Worm (Caenorhabditis elegans): ENCODE data around the gene R12B2.8.
A peak's percentile ranks its signal among the peaks of the same experiment; 100 is the strongest.

Gene R12B2.8

DNA sequence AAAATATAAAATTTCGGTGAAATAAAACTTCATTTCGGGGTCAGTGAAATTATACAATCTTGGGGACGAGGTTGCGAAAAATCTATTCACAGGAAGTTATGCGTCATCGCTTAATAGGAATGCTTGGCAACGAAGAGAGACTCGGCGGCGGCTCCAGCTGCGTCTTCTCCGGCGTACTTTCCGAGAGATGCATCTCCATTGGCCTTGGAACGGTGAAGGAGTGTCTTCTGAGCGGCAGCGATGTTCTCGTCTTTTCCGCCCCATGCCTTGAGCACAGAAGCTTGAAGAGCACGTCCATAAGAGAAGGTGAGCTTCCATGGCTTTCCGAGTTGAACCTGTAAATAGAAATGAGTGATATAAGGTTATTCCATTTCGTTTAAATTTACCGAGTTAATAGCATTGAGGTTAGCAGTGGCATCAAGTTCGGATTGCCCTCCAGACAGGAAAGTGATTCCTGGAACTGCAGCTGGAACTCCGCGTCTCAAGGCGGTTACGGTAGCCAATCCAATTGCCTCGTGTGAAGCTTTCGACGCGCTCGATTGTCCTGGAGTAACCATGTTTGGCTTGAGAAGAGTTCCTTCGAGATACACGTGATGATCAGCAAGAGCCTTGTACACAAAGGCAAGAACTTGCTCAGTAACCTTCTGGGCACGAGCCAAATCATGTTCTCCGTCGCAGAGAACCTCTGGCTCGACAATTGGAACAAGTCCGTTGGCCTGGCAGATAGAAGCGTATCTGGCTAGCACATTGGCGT is 51.1 kb downstream of the R12B2.8 start:
- TF ChIP-seq nhr-43 (tag; optimal IDR thresholded peaks at IDR 0.05; ENCODE audit: poor library complexity, severe bottlenecking) (peak; percentile 52), ZK546.5 (tag; optimal IDR thresholded peaks at IDR 0.05) (no peak), unc-62 (GFP tag; optimal IDR thresholded peaks at IDR 0.05) (no peak), ama-1 (optimal IDR thresholded peaks at IDR 0.05) (peak; percentile 48), ceh-82 (tag; optimal IDR thresholded peaks at IDR 0.05) (no peak), pha-4 (tag; optimal IDR thresholded peaks at IDR 0.05) (no peak)

DNA sequence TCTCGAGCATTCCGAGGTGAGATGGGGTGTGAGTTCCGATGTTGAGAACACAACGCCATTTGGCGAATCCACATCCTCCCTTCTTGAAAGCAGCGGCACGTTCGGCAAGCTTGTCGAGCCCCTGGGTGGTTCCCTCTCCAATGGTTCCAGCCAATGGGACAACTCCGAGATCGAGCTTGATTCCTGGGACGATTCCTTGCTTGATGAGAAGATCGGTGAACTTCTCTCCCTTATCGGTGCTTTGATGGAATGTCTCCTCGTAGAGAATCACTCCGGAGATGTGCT is 51.6 kb downstream of the R12B2.8 start:
- TF ChIP-seq ztf-11 (tag; optimal IDR thresholded peaks at IDR 0.05) (no peak), nhr-11 (tag; optimal IDR thresholded peaks at IDR 0.05) (no peak), ceh-82 (tag; optimal IDR thresholded peaks at IDR 0.05) (no peak), ZK546.5 (tag; optimal IDR thresholded peaks at IDR 0.05) (no peak), ceh-28 (tag; optimal IDR thresholded peaks at IDR 0.05) (no peak), ama-1 (optimal IDR thresholded peaks at IDR 0.05) (no peak), ceh-16 (tag; optimal IDR thresholded peaks at IDR 0.05) (no peak), tbx-2 (tag; optimal IDR thresholded peaks at IDR 0.05) (no peak), fkh-10 (GFP tag; optimal IDR thresholded peaks at IDR 0.05) (no peak), unc-62 (GFP tag; optimal IDR thresholded peaks at IDR 0.05) (no peak), nhr-12 (tag; optimal IDR thresholded peaks at IDR 0.05) (no peak), pha-4 (tag; optimal IDR thresholded peaks at IDR 0.05) (no peak), sea-2 (GFP tag; optimal IDR thresholded peaks at IDR 0.05) (no peak), egl-27 (tag; optimal IDR thresholded peaks at IDR 0.05) (no peak), nhr-23 (tag; optimal IDR thresholded peaks at IDR 0.05) (no peak), jun-1 (tag; optimal IDR thresholded peaks at IDR 0.05) (no peak)

DNA sequence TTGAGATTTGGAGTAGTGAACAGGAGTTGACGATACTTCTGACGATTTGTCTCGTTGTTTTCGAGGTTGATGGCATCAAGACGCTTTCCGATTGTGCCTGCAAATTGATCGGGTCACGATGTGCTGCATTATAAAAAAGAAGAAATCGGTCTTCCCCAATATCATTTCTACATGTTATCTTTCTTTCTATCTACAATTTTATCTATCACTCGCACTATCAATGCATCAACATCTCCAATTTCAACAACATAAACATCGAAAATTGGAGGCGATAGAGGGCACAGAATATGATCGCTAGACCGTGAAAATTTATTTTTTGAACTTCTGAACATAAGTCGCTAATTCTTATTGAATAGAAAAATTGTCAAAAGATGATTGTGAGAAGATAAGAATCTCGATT is 52.0 kb downstream of the R12B2.8 start:
- TF ChIP-seq elt-1 (tag; optimal IDR thresholded peaks at IDR 0.05) (peak; percentile 64), elt-2 (tag; optimal IDR thresholded peaks at IDR 0.05) (peak; percentile 48), skn-1 (tag; optimal IDR thresholded peaks at IDR 0.05) (no peak)

DNA sequence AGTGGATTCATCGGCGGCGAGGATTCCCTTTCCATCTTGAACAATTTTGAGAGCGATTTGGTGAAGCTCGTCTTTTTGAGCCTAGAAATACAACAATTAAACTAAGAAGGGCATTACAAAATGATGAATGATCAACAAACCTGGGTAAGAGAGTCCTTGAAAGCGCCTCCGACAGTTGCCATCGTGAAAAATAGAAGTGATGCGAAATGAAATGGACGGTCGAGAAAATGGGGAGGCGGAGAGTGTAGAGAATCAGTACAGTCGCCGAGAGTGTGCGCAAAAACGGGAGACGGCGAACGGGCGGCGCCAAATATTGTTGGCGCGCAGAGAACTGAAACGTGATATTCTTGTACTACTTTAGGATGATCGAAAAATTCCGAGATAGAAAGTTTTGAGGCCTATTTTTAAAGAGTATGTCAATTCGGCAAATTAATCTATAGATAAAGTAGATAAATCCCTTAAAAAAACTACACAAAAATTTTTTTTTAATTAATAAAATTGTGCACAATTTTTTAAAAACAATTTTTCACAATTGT is 52.5 kb downstream of the R12B2.8 start, which contains the start of gene aldo-2:
Gene aldo-2, minus strand, starts transcription at position 486 of the 536 bp plus-strand sequence.
- TF ChIP-seq hmg-11 (tag; optimal IDR thresholded peaks at IDR 0.05) (no peak), egl-27 (tag; optimal IDR thresholded peaks at IDR 0.05) (no peak), ama-1 (optimal IDR thresholded peaks at IDR 0.05) (peak; percentile 93), jun-1 (tag; optimal IDR thresholded peaks at IDR 0.05) (no peak), unc-39 (tag; optimal IDR thresholded peaks at IDR 0.05) (no peak), ztf-4 (tag; optimal IDR thresholded peaks at IDR 0.05) (no peak), elt-3 (tag; optimal IDR thresholded peaks at IDR 0.05) (peak in 1 of 3 experiments; percentile 7), snpc-4 (tag; optimal IDR thresholded peaks at IDR 0.05) (no peak), nhr-12 (tag; optimal IDR thresholded peaks at IDR 0.05) (no peak), nhr-77 (tag; optimal IDR thresholded peaks at IDR 0.05) (no peak), R02D3.7 (tag; optimal IDR thresholded peaks at IDR 0.05) (no peak), pqm-1 (tag; optimal IDR thresholded peaks at IDR 0.05) (no peak), aly-2 (tag; optimal IDR thresholded peaks at IDR 0.05) (no peak), lin-15B (tag; optimal IDR thresholded peaks at IDR 0.05) (peak; percentile 42), tbx-2 (tag; optimal IDR thresholded peaks at IDR 0.05) (no peak), ceh-16 (tag; optimal IDR thresholded peaks at IDR 0.05) (no peak), nhr-43 (tag; optimal IDR thresholded peaks at IDR 0.05; ENCODE audit: poor library complexity, severe bottlenecking) (no peak), nhr-28 (tag; optimal IDR thresholded peaks at IDR 0.05) (no peak), fos-1 (tag; optimal IDR thresholded peaks at IDR 0.05) (no peak), ceh-82 (tag; optimal IDR thresholded peaks at IDR 0.05) (no peak), egl-5 (tag; optimal IDR thresholded peaks at IDR 0.05) (no peak), lsy-12 (tag; optimal IDR thresholded peaks at IDR 0.05) (peak; percentile 27), fkh-10 (GFP tag; optimal IDR thresholded peaks at IDR 0.05) (no peak), nhr-23 (tag; optimal IDR thresholded peaks at IDR 0.05) (peak; percentile 43), daf-12 (tag; optimal IDR thresholded peaks at IDR 0.05) (no peak), ztf-11 (tag; optimal IDR thresholded peaks at IDR 0.05) (no peak), lin-39 (tag; optimal IDR thresholded peaks at IDR 0.05) (no peak), elt-2 (tag; optimal IDR thresholded peaks at IDR 0.05) (peak; percentile 3), nhr-76 (tag; optimal IDR thresholded peaks at IDR 0.05) (no peak), ceh-9 (tag; optimal IDR thresholded peaks at IDR 0.05) (no peak), mdl-1 (tag; optimal IDR thresholded peaks at IDR 0.05) (no peak), ZK546.5 (tag; optimal IDR thresholded peaks at IDR 0.05) (no peak), pha-4 (tag; optimal IDR thresholded peaks at IDR 0.05) (peak; percentile 64), nfya-1 (tag; optimal IDR thresholded peaks at IDR 0.05; ENCODE audit: insufficient read depth) (no peak), ceh-28 (tag; optimal IDR thresholded peaks at IDR 0.05) (no peak), fkh-2 (tag; optimal IDR thresholded peaks at IDR 0.05) (no peak), nhr-11 (tag; optimal IDR thresholded peaks at IDR 0.05) (no peak), nhr-25 (tag; optimal IDR thresholded peaks at IDR 0.05) (peak; percentile 58), unc-62 (GFP tag; optimal IDR thresholded peaks at IDR 0.05) (no peak), sea-2 (GFP tag; optimal IDR thresholded peaks at IDR 0.05) (no peak)

All from whole organism, L3 larva.